Fruit fly (Drosophila melanogaster) S2 (cell line): ENCODE measurements around the gene CG14357.

Experiments used
- CG8478 ChIP-seq: fragments of >200 bp; optimal IDR thresholded peaks from 2 replicates; lab custom pipeline; 2018
- CTCF ChIP-seq, 2 experiments: fragments of >200 bp; optimal IDR thresholded peaks; 2 replicates each; lab custom pipeline; 2018

- TF ChIP-seq CG8478 (lab: Kevin White, UChicago): no peak
- TF ChIP-seq CTCF (optimal IDR thresholded peaks at IDR 0.05; lab: Kevin White, UChicago): no peak
Observed at dm6 chr3R:14152550-14152949, 40.6 kb upstream of the CG14357 start, which contains the start of gene CG42500.
